Fruit fly (Drosophila melanogaster): ENCODE data around the gene CG32486.

Gene CG32486

dm6 chr3L:3060054-3060979 lies 10.3 kb downstream of the CG32486 start (continued):
- TF ChIP-seq CG12071 (GFP tag; optimal IDR thresholded peaks at IDR 0.05): peak; percentile 98
- TF ChIP-seq D (optimal IDR thresholded peaks at IDR 0.05): peak; percentile 1
- TF ChIP-seq D (GFP tag; optimal IDR thresholded peaks at IDR 0.05): peak; percentile 97
- TF ChIP-seq tgo (GFP tag; IDR thresholded peaks at IDR 0.05): peak; percentile 99
- peak; percentile 98 for TF ChIP-seq gt (GFP tag; IDR thresholded peaks at IDR 0.05)
- peak; percentile 95 for TF ChIP-seq salm (tag; optimal IDR thresholded peaks at IDR 0.05)
- TF ChIP-seq MBD-R2 (GFP tag; IDR thresholded peaks at IDR 0.05): peak; percentile 99
- TF ChIP-seq CHES-1-like (GFP tag; optimal IDR thresholded peaks at IDR 0.05): peak; percentile 99
- TF ChIP-seq CG10431 (GFP tag; optimal IDR thresholded peaks at IDR 0.05): peak; percentile 82
- TF ChIP-seq Atf3 (GFP tag; optimal IDR thresholded peaks at IDR 0.05): peak; percentile 99
- TF ChIP-seq CG31388 (GFP tag; optimal IDR thresholded peaks at IDR 0.05): peak; percentile 97
- TF ChIP-seq al (GFP tag; IDR thresholded peaks at IDR 0.05): peak; percentile 99
- TF ChIP-seq Drgx (GFP tag; IDR thresholded peaks at IDR 0.05): peak; percentile 100
- peak; percentile 99 for TF ChIP-seq maf-S (GFP tag; optimal IDR thresholded peaks at IDR 0.05)
- TF ChIP-seq sens (GFP tag): peak; percentile 100
- peak; percentile 98 for TF ChIP-seq CG12219 (GFP tag; optimal IDR thresholded peaks at IDR 0.05)
- peak; percentile 97 for TF ChIP-seq fd3F (GFP tag; optimal IDR thresholded peaks at IDR 0.05)
- peak; percentile 99 for TF ChIP-seq CG33213 (GFP tag; optimal IDR thresholded peaks at IDR 0.05)
- peak; percentile 79 for TF ChIP-seq Deaf1 (tag; optimal IDR thresholded peaks at IDR 0.05)
- TF ChIP-seq onecut (GFP tag; IDR thresholded peaks at IDR 0.05): peak; percentile 97
- TF ChIP-seq CG2202 (tag; optimal IDR thresholded peaks at IDR 0.05): peak; percentile 93
- peak; percentile 99 for TF ChIP-seq CG16815 (GFP tag; optimal IDR thresholded peaks at IDR 0.05)
- TF ChIP-seq Fer2 (tag; optimal IDR thresholded peaks at IDR 0.05): peak; percentile 92
- TF ChIP-seq Xbp1 (GFP tag; optimal IDR thresholded peaks at IDR 0.05): peak; percentile 99
- peak; percentile 93 for TF ChIP-seq nom (GFP tag; optimal IDR thresholded peaks at IDR 0.05)
- no peak for TF ChIP-seq hkb (optimal IDR thresholded peaks at IDR 0.05)
- peak; percentile 99 for TF ChIP-seq hkb (GFP tag; IDR thresholded peaks at IDR 0.05)
- TF ChIP-seq Abd-B (GFP tag; optimal IDR thresholded peaks at IDR 0.05): peak; percentile 97
- peak; percentile 99 for TF ChIP-seq CG10209 (GFP tag; optimal IDR thresholded peaks at IDR 0.05)
- peak; percentile 93 for TF ChIP-seq Bdp1 (GFP tag; optimal IDR thresholded peaks at IDR 0.05)
- no peak for TF ChIP-seq lov (optimal IDR thresholded peaks at IDR 0.05)
- peak; percentile 99 for TF ChIP-seq lov (GFP tag; IDR thresholded peaks at IDR 0.05)
- TF ChIP-seq CG42726 (GFP tag; IDR thresholded peaks at IDR 0.05; ENCODE audit: partially characterized antibody): no peak
- TF ChIP-seq Hmx (GFP tag; optimal IDR thresholded peaks at IDR 0.05): peak; percentile 96
- TF ChIP-seq peb (GFP tag; IDR thresholded peaks at IDR 0.05): peak; percentile 97
- TF ChIP-seq mam (GFP tag; optimal IDR thresholded peaks at IDR 0.05): peak; percentile 99
- peak; percentile 95 for TF ChIP-seq slou (GFP tag; optimal IDR thresholded peaks at IDR 0.05)
- no peak for TF ChIP-seq zen2 (GFP tag; IDR thresholded peaks at IDR 0.05; ENCODE audit: partially characterized antibody)
- peak; percentile 99 for TF ChIP-seq pnt (GFP tag; optimal IDR thresholded peaks at IDR 0.05)
- TF ChIP-seq row (GFP tag; IDR thresholded peaks at IDR 0.05): peak; percentile 99
- TF ChIP-seq Bgb (GFP tag; IDR thresholded peaks at IDR 0.05; ENCODE audit: partially characterized antibody): no peak
- peak; percentile 94 for TF ChIP-seq zen (tag; optimal IDR thresholded peaks at IDR 0.05)
- TF ChIP-seq ewg (GFP tag; optimal IDR thresholded peaks at IDR 0.05): peak; percentile 96
- peak; percentile 97 for TF ChIP-seq CG4854 (GFP tag; optimal IDR thresholded peaks at IDR 0.05)
- no peak for TF ChIP-seq Tbp (GFP tag; optimal IDR thresholded peaks at IDR 0.05)
- TF ChIP-seq CG1602 (GFP tag; optimal IDR thresholded peaks at IDR 0.05): peak; percentile 98
- TF ChIP-seq dan (GFP tag; IDR thresholded peaks at IDR 0.05): peak; percentile 98
- peak; percentile 98 for TF ChIP-seq fd96Cb (tag; optimal IDR thresholded peaks at IDR 0.05)
- TF ChIP-seq lab (GFP tag; optimal IDR thresholded peaks at IDR 0.05): peak; percentile 100
- peak; percentile 97 for TF ChIP-seq CG12391 (tag; optimal IDR thresholded peaks at IDR 0.05)

Measured in whole organism, embryonic.